Fruit fly (Drosophila melanogaster) whole organism, wandering third instar larva: ENCODE results near the gene CG18428.

Experiments
- Abd-B ChIP-seq: fragments of >200 bp; optimal IDR thresholded peaks from 2 replicates; lab custom pipeline; 2017; ENCODE audit warnings: missing biosample characterization, missing genetic modification characterization
- CG32264 ChIP-seq: fragments of 200-800 bp; sonication (Bioruptor generic); optimal IDR thresholded peaks from 2 replicates; lab custom pipeline; 2016; ENCODE audit warnings: missing biosample characterization, missing genetic modification characterization
- CG9705 ChIP-seq: fragments of 200-800 bp; sonication (Bioruptor generic); optimal IDR thresholded peaks from 2 replicates; lab custom pipeline; 2018; ENCODE audit warnings: missing biosample characterization, mild to moderate bottlenecking, missing genetic modification characterization
- CrebA ChIP-seq: fragments of 200-800 bp; sonication (Bioruptor generic); optimal IDR thresholded peaks from 2 replicates; lab custom pipeline; 2016; ENCODE audit warnings: missing biosample characterization, mild to moderate bottlenecking, missing genetic modification characterization, borderline replicate concordance
- Dfd ChIP-seq: fragments of >200 bp; optimal IDR thresholded peaks from 2 replicates; lab custom pipeline; 2017; ENCODE audit warnings: missing biosample characterization, missing genetic modification characterization
- Dif ChIP-seq: fragments of 200-275, 200-300 bp; sonication (Bioruptor generic); optimal IDR thresholded peaks from 2 replicates; lab custom pipeline; 2018; ENCODE audit warnings: missing biosample characterization, missing genetic modification characterization; ENCODE audit not compliant: partially characterized antibody
- GATAd ChIP-seq: sonication (Bioruptor generic); optimal IDR thresholded peaks from 2 replicates; lab custom pipeline; 2016; ENCODE audit warnings: missing biosample characterization, missing genetic modification characterization
- HLH106 ChIP-seq: fragments of 200-800 bp; optimal IDR thresholded peaks from 3 replicates; lab custom pipeline; 2019; ENCODE audit warnings: missing biosample characterization, mild to moderate bottlenecking, missing genetic modification characterization, moderate library complexity
- Hnf4 ChIP-seq: fragments of 200-800 bp; sonication (Bioruptor generic); optimal IDR thresholded peaks from 2 replicates; lab custom pipeline; 2016; ENCODE audit warnings: missing biosample characterization, mild to moderate bottlenecking, missing genetic modification characterization
- Hr78 ChIP-seq: fragments of >200 bp; optimal IDR thresholded peaks from 2 replicates; lab custom pipeline; 2017; ENCODE audit warnings: missing biosample characterization, missing genetic modification characterization
- Hr83 ChIP-seq: fragments of 200-300 bp; sonication (Bioruptor generic); optimal IDR thresholded peaks from 2 replicates; lab custom pipeline; 2016; ENCODE audit warnings: missing biosample characterization, mild to moderate bottlenecking, missing genetic modification characterization, moderate library complexity; ENCODE audit not compliant: poor library complexity, severe bottlenecking
- Jra ChIP-seq: sonication (Bioruptor generic); optimal IDR thresholded peaks from 2 replicates; lab custom pipeline; 2016; ENCODE audit warnings: missing biosample characterization, missing genetic modification characterization
- Mio ChIP-seq: sonication (Bioruptor generic); optimal IDR thresholded peaks from 2 replicates; lab custom pipeline; 2016; ENCODE audit warnings: missing biosample characterization, missing genetic modification characterization
- Myc ChIP-seq: fragments of >200 bp; optimal IDR thresholded peaks from 2 replicates; lab custom pipeline; 2017
- N ChIP-seq: fragments of >200 bp; optimal IDR thresholded peaks from 2 replicates; lab custom pipeline; 2018; ENCODE audit warnings: missing biosample characterization, missing external identifiers, missing genetic modification characterization
- OdsH ChIP-seq: fragments of 200-800 bp; sonication (Bioruptor generic); optimal IDR thresholded peaks from 2 replicates; lab custom pipeline; 2016; ENCODE audit warnings: missing biosample characterization, mild to moderate bottlenecking, missing genetic modification characterization
- Rel ChIP-seq, 2 experiments: fragments of 200-800 bp; sonication (Bioruptor generic) in 1 of 2; optimal IDR thresholded peaks; 2 replicates in 1 of 2; 3 replicates in 1 of 2; lab custom pipeline; 2016 to 2019; ENCODE audit warnings: mild to moderate bottlenecking in 2 of 2, missing biosample characterization in 2 of 2, missing genetic modification characterization in 2 of 2, moderate library complexity in 1 of 2
- Sp1 ChIP-seq: fragments of 200-800 bp; sonication (Bioruptor generic); optimal IDR thresholded peaks from 3 replicates; lab custom pipeline; 2019; ENCODE audit warnings: missing biosample characterization, mild to moderate bottlenecking, missing genetic modification characterization, moderate library complexity
- Vsx2 ChIP-seq: fragments of 200-300, 225-300 bp; sonication (Bioruptor generic); optimal IDR thresholded peaks from 2 replicates; lab custom pipeline; 2018; ENCODE audit warnings: missing biosample characterization, missing genetic modification characterization; ENCODE audit not compliant: partially characterized antibody
- br ChIP-seq: fragments of 200-800 bp; sonication (Bioruptor generic); optimal IDR thresholded peaks from 2 replicates; lab custom pipeline; 2016; ENCODE audit warnings: missing biosample characterization, missing genetic modification characterization
- brk ChIP-seq: fragments of 200-800 bp; sonication (Bioruptor generic); optimal IDR thresholded peaks from 2 replicates; lab custom pipeline; 2016; ENCODE audit warnings: missing biosample characterization, mild to moderate bottlenecking, missing genetic modification characterization
- dl ChIP-seq, 2 experiments: fragments of 175-275, 200-275 bp in 1 of 2; fragments of 200-275 bp in 1 of 2; sonication (Bioruptor generic); optimal IDR thresholded peaks; lab custom pipeline; 2018; ENCODE audit warnings: mild to moderate bottlenecking in 2 of 2, missing biosample characterization in 2 of 2, missing genetic modification characterization in 2 of 2, moderate library complexity in 2 of 2; ENCODE audit not compliant: partially characterized antibody in 2 of 2, insufficient read depth in 1 of 2
- dmrt93B ChIP-seq: fragments of 200-800 bp; sonication (Bioruptor generic); optimal IDR thresholded peaks from 2 replicates; lab custom pipeline; 2018; ENCODE audit warnings: missing biosample characterization, mild to moderate bottlenecking, missing genetic modification characterization
- dsf ChIP-seq: sonication (Bioruptor generic); optimal IDR thresholded peaks from 2 replicates; lab custom pipeline; 2016; ENCODE audit warnings: missing biosample characterization, missing genetic modification characterization, borderline replicate concordance
- ey ChIP-seq: fragments of 200-800 bp; sonication (Bioruptor generic); optimal IDR thresholded peaks from 2 replicates; lab custom pipeline; 2016; ENCODE audit warnings: missing biosample characterization, missing genetic modification characterization
- foxo ChIP-seq, 2 experiments: fragments of 200-800 bp; sonication (Bioruptor generic); optimal IDR thresholded peaks; 2 replicates in 1 of 2; 3 replicates in 1 of 2; lab custom pipeline; 2016 to 2017; ENCODE audit warnings: missing biosample characterization in 2 of 2, missing genetic modification characterization in 2 of 2
- fru ChIP-seq: fragments of 200-800 bp; sonication (Bioruptor generic); optimal IDR thresholded peaks from 3 replicates; lab custom pipeline; 2016; ENCODE audit warnings: missing biosample characterization, mild to moderate bottlenecking, missing genetic modification characterization
- h ChIP-seq: fragments of 200-800 bp; sonication (Bioruptor generic); optimal IDR thresholded peaks from 3 replicates; lab custom pipeline; 2016; ENCODE audit warnings: missing biosample characterization, mild to moderate bottlenecking, missing genetic modification characterization
- jim ChIP-seq: fragments of 175-275, 200-325 bp; sonication (Bioruptor generic); optimal IDR thresholded peaks from 2 replicates; lab custom pipeline; 2016; ENCODE audit warnings: missing biosample characterization, mild to moderate bottlenecking, missing genetic modification characterization
- lola ChIP-seq: fragments of >200 bp; optimal IDR thresholded peaks from 2 replicates; lab custom pipeline; 2017; ENCODE audit warnings: missing biosample characterization, missing genetic modification characterization
- pan ChIP-seq: fragments of >200 bp; optimal IDR thresholded peaks from 2 replicates; lab custom pipeline; 2017
- psq ChIP-seq: fragments of 200-800 bp; sonication (Bioruptor generic); optimal IDR thresholded peaks from 3 replicates; lab custom pipeline; 2017; ENCODE audit warnings: missing biosample characterization, mild to moderate bottlenecking, missing genetic modification characterization, moderate library complexity
- rgr ChIP-seq: fragments of 200-800 bp; sonication (Bioruptor generic); optimal IDR thresholded peaks from 3 replicates; lab custom pipeline; 2016; ENCODE audit warnings: missing biosample characterization, mild to moderate bottlenecking, missing genetic modification characterization
- sage ChIP-seq: fragments of 200-800 bp; sonication (Bioruptor generic); optimal IDR thresholded peaks from 2 replicates; lab custom pipeline; 2016; ENCODE audit warnings: missing biosample characterization, mild to moderate bottlenecking, missing genetic modification characterization
- sv ChIP-seq: fragments of 200-800 bp; sonication (Bioruptor generic); optimal IDR thresholded peaks from 3 replicates; lab custom pipeline; 2016; ENCODE audit warnings: missing biosample characterization, missing genetic modification characterization
- tai ChIP-seq: sonication (Bioruptor generic); optimal IDR thresholded peaks from 2 replicates; lab custom pipeline; 2016; ENCODE audit warnings: missing biosample characterization, missing genetic modification characterization
- usp ChIP-seq: fragments of >200 bp; optimal IDR thresholded peaks from 2 replicates; lab custom pipeline; 2017; ENCODE audit warnings: missing biosample characterization, missing genetic modification characterization
- woc ChIP-seq: sonication (Bioruptor generic); optimal IDR thresholded peaks from 2 replicates; lab custom pipeline; 2016; ENCODE audit warnings: missing biosample characterization, mild to moderate bottlenecking, missing genetic modification characterization

The CG18428 gene

DNA sequence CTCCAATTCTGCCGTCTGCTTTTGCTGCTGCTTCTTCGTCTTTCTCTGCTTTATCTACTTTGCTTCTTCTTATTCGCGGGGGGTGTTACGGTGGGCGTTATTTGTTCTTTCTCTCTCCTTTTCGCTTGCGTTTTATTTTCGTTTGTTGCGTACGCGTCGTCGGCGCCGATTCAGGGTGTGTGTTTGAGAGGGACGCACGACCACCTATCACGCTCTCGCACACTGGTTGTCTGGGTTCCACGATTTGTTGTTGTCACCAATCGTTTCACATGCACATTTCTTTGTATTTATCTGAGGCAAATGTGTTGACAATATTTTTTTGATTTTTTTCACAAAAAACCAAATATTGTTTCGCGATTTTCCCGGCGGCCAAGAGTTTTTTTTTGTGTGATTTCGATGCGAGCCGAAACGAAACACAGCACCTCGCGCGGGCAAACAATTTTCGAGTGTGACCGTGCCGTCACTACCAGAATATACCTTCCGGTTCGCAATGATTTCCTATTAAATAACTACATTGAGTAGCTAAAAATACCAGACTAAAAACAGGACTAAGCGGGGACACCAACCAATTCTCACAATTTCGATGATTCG lies 3.7 kb upstream of the CG18428 start, which contains the start of gene Syx1A:
Gene Syx1A, minus strand, starts transcription at position 452 of the 591 bp plus-strand sequence.
- TF ChIP-seq N (GFP tag; lab: Kevin White, UChicago) (no peak), CG9705 (GFP tag; lab: Kevin White, UChicago) (no peak), Sp1 (GFP tag; lab: Kevin White, UChicago) (peak; percentile 17), psq (peak; percentile 100), Abd-B (no peak), Myc (no peak), brk (GFP tag; lab: Kevin White, UChicago) (no peak), Dfd (GFP tag; lab: Kevin White, UChicago) (no peak), dsf (GFP tag; lab: Kevin White, UChicago) (no peak), lola (GFP tag; lab: Kevin White, UChicago) (peak; percentile 46), sage (no peak), GATAd (GFP tag; lab: Kevin White, UChicago) (no peak), dmrt93B (GFP tag; lab: Kevin White, UChicago) (no peak), usp (GFP tag; lab: Kevin White, UChicago) (no peak), dl (GFP tag; optimal IDR thresholded peaks at IDR 0.05; lab: Kevin White, UChicago; ENCODE audit: insufficient read depth in 1 of 2, partially characterized antibody in 2 of 2) (no peak), fru (GFP tag; lab: Kevin White, UChicago) (peak; percentile 24), Vsx2 (GFP tag; lab: Kevin White, UChicago) (no peak), woc (GFP tag; lab: Kevin White, UChicago) (peak; percentile 6), Hnf4 (GFP tag; lab: Kevin White, UChicago) (peak; percentile 7), HLH106 (tag; lab: Kevin White, UChicago) (peak; percentile 23), tai (GFP tag; lab: Kevin White, UChicago) (no peak), CrebA (GFP tag; lab: Kevin White, UChicago) (no peak), jim (no peak), sv (no peak), Mio (GFP tag; lab: Kevin White, UChicago) (no peak), br (peak; percentile 35), Jra (GFP tag; lab: Kevin White, UChicago) (no peak), foxo (GFP tag; optimal IDR thresholded peaks at IDR 0.05; lab: Kevin White, UChicago) (peak in 1 of 2 experiments; percentile 13), pan (no peak), ey (GFP tag; lab: Kevin White, UChicago) (no peak), h (GFP tag; lab: Kevin White, UChicago) (peak; percentile 26), OdsH (GFP tag; lab: Kevin White, UChicago) (no peak), Rel (GFP tag; optimal IDR thresholded peaks at IDR 0.05; lab: Kevin White, UChicago) (no peak), Rel (tag; optimal IDR thresholded peaks at IDR 0.05; lab: Kevin White, UChicago) (peak; percentile 68)

DNA sequence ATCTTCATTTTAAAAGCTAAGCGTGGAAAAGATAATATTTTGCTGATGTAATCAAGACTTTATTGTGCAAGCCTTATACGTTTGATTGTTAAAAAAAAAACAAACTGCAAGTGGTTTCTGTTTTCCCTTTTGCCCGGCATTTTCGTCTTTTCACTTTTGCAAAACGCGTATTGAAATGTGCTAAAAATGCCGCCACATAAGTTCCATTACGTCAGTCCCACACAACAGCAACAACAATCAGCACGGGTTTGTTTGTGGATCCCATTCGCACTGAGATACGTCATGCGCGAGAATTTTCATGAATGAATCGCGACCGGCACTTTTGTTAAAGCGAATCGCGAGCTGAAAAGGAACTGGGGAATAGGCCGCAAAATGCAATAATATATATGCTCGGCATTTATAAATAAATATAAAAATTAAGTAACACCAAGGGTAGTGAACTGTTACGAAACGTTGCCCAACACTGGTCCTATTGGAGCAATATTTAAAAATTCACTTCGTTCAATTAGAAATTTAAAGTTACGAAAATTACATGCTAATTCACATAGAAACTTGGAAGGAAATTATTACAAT lies 3.0 kb upstream of the CG18428 start:
- peak; percentile 71 for TF ChIP-seq OdsH (GFP tag; lab: Kevin White, UChicago)
- peak; percentile 74 for TF ChIP-seq Jra (GFP tag; lab: Kevin White, UChicago)
- peak; percentile 39 for TF ChIP-seq Hr83
- peak; percentile 24 for TF ChIP-seq CG32264 (GFP tag; lab: Kevin White, UChicago)
- no peak for TF ChIP-seq GATAd (GFP tag; lab: Kevin White, UChicago)
- TF ChIP-seq sv = peak; percentile 43
- TF ChIP-seq Dif (GFP tag; lab: Kevin White, UChicago) = no peak
- peak; percentile 37 for TF ChIP-seq Sp1 (GFP tag; lab: Kevin White, UChicago)
- TF ChIP-seq ey (GFP tag; lab: Kevin White, UChicago) = peak; percentile 59
- TF ChIP-seq CG9705 (GFP tag; lab: Kevin White, UChicago) = no peak
- TF ChIP-seq psq = no peak
- no peak for TF ChIP-seq Myc
- no peak for TF ChIP-seq CrebA (GFP tag; lab: Kevin White, UChicago)
- no peak for TF ChIP-seq dmrt93B (GFP tag; lab: Kevin White, UChicago)
- no peak for TF ChIP-seq N (GFP tag; lab: Kevin White, UChicago)
- no peak for TF ChIP-seq lola (GFP tag; lab: Kevin White, UChicago)
- TF ChIP-seq dsf (GFP tag; lab: Kevin White, UChicago) = peak; percentile 9
- TF ChIP-seq foxo (GFP tag; optimal IDR thresholded peaks at IDR 0.05; lab: Kevin White, UChicago) = peak; percentile 7 to 77
- peak; percentile 75 for TF ChIP-seq rgr (GFP tag; lab: Kevin White, UChicago)
- peak; percentile 47 for TF ChIP-seq woc (GFP tag; lab: Kevin White, UChicago)
- no peak for TF ChIP-seq dl (GFP tag; optimal IDR thresholded peaks at IDR 0.05; lab: Kevin White, UChicago; ENCODE audit: insufficient read depth in 1 of 2, partially characterized antibody in 2 of 2)
- no peak for TF ChIP-seq Vsx2 (GFP tag; lab: Kevin White, UChicago)
- TF ChIP-seq fru (GFP tag; lab: Kevin White, UChicago) = peak; percentile 73
- TF ChIP-seq br = peak; percentile 78
- peak; percentile 44 for TF ChIP-seq HLH106 (tag; lab: Kevin White, UChicago)
- TF ChIP-seq tai (GFP tag; lab: Kevin White, UChicago) = no peak
- TF ChIP-seq h (GFP tag; lab: Kevin White, UChicago) = peak; percentile 84
- TF ChIP-seq Hr78 = no peak
- TF ChIP-seq Dfd (GFP tag; lab: Kevin White, UChicago) = no peak
- no peak for TF ChIP-seq pan
- TF ChIP-seq Abd-B = no peak
- no peak for TF ChIP-seq usp (GFP tag; lab: Kevin White, UChicago)
- peak; percentile 86 for TF ChIP-seq brk (GFP tag; lab: Kevin White, UChicago)
- peak; percentile 49 for TF ChIP-seq sage
- no peak for TF ChIP-seq Rel (GFP tag; optimal IDR thresholded peaks at IDR 0.05; lab: Kevin White, UChicago)
- peak; percentile 33 for TF ChIP-seq Rel (tag; optimal IDR thresholded peaks at IDR 0.05; lab: Kevin White, UChicago)
- TF ChIP-seq jim = no peak
- no peak for TF ChIP-seq Mio (GFP tag; lab: Kevin White, UChicago)
- peak; percentile 72 for TF ChIP-seq Hnf4 (GFP tag; lab: Kevin White, UChicago)
